Fruit fly (Drosophila melanogaster) whole organism, wandering third instar larva: ENCODE results near the gene mRpS23.

Experiments used
- Dif ChIP-seq: fragments of 200-275, 200-300 bp; sonication (Bioruptor generic); optimal IDR thresholded peaks from 2 replicates; lab custom pipeline; 2018; ENCODE audit warnings: missing biosample characterization, missing genetic modification characterization; ENCODE audit not compliant: partially characterized antibody
- Hnf4 ChIP-seq: fragments of 200-800 bp; sonication (Bioruptor generic); optimal IDR thresholded peaks from 2 replicates; lab custom pipeline; 2016; ENCODE audit warnings: missing biosample characterization, mild to moderate bottlenecking, missing genetic modification characterization
- Hr78 ChIP-seq: fragments of >200 bp; optimal IDR thresholded peaks from 2 replicates; lab custom pipeline; 2017; ENCODE audit warnings: missing biosample characterization, missing genetic modification characterization
- Hr83 ChIP-seq: fragments of 200-300 bp; sonication (Bioruptor generic); optimal IDR thresholded peaks from 2 replicates; lab custom pipeline; 2016; ENCODE audit warnings: missing biosample characterization, mild to moderate bottlenecking, missing genetic modification characterization, moderate library complexity; ENCODE audit not compliant: poor library complexity, severe bottlenecking
- Mio ChIP-seq: sonication (Bioruptor generic); optimal IDR thresholded peaks from 2 replicates; lab custom pipeline; 2016; ENCODE audit warnings: missing biosample characterization, missing genetic modification characterization
- N ChIP-seq: fragments of >200 bp; optimal IDR thresholded peaks from 2 replicates; lab custom pipeline; 2018; ENCODE audit warnings: missing biosample characterization, missing external identifiers, missing genetic modification characterization
- Rel ChIP-seq, 2 experiments: fragments of 200-800 bp; sonication (Bioruptor generic) in 1 of 2; optimal IDR thresholded peaks; 2 replicates in 1 of 2; 3 replicates in 1 of 2; lab custom pipeline; 2016 to 2019; ENCODE audit warnings: mild to moderate bottlenecking in 2 of 2, missing biosample characterization in 2 of 2, missing genetic modification characterization in 2 of 2, moderate library complexity in 1 of 2
- Sp1 ChIP-seq: fragments of 200-800 bp; sonication (Bioruptor generic); optimal IDR thresholded peaks from 3 replicates; lab custom pipeline; 2019; ENCODE audit warnings: missing biosample characterization, mild to moderate bottlenecking, missing genetic modification characterization, moderate library complexity
- br ChIP-seq: fragments of 200-800 bp; sonication (Bioruptor generic); optimal IDR thresholded peaks from 2 replicates; lab custom pipeline; 2016; ENCODE audit warnings: missing biosample characterization, missing genetic modification characterization
- dmrt93B ChIP-seq: fragments of 200-800 bp; sonication (Bioruptor generic); optimal IDR thresholded peaks from 2 replicates; lab custom pipeline; 2018; ENCODE audit warnings: missing biosample characterization, mild to moderate bottlenecking, missing genetic modification characterization
- dsf ChIP-seq: sonication (Bioruptor generic); optimal IDR thresholded peaks from 2 replicates; lab custom pipeline; 2016; ENCODE audit warnings: missing biosample characterization, missing genetic modification characterization, borderline replicate concordance
- ey ChIP-seq: fragments of 200-800 bp; sonication (Bioruptor generic); optimal IDR thresholded peaks from 2 replicates; lab custom pipeline; 2016; ENCODE audit warnings: missing biosample characterization, missing genetic modification characterization
- foxo ChIP-seq, 2 experiments: fragments of 200-800 bp; sonication (Bioruptor generic); optimal IDR thresholded peaks; 2 replicates in 1 of 2; 3 replicates in 1 of 2; lab custom pipeline; 2016 to 2017; ENCODE audit warnings: missing biosample characterization in 2 of 2, missing genetic modification characterization in 2 of 2
- fru ChIP-seq: fragments of 200-800 bp; sonication (Bioruptor generic); optimal IDR thresholded peaks from 3 replicates; lab custom pipeline; 2016; ENCODE audit warnings: missing biosample characterization, mild to moderate bottlenecking, missing genetic modification characterization
- h ChIP-seq: fragments of 200-800 bp; sonication (Bioruptor generic); optimal IDR thresholded peaks from 3 replicates; lab custom pipeline; 2016; ENCODE audit warnings: missing biosample characterization, mild to moderate bottlenecking, missing genetic modification characterization
- jim ChIP-seq: fragments of 175-275, 200-325 bp; sonication (Bioruptor generic); optimal IDR thresholded peaks from 2 replicates; lab custom pipeline; 2016; ENCODE audit warnings: missing biosample characterization, mild to moderate bottlenecking, missing genetic modification characterization
- lola ChIP-seq: fragments of >200 bp; optimal IDR thresholded peaks from 2 replicates; lab custom pipeline; 2017; ENCODE audit warnings: missing biosample characterization, missing genetic modification characterization
- pan ChIP-seq: fragments of >200 bp; optimal IDR thresholded peaks from 2 replicates; lab custom pipeline; 2017
- psq ChIP-seq: fragments of 200-800 bp; sonication (Bioruptor generic); optimal IDR thresholded peaks from 3 replicates; lab custom pipeline; 2017; ENCODE audit warnings: missing biosample characterization, mild to moderate bottlenecking, missing genetic modification characterization, moderate library complexity
- rgr ChIP-seq: fragments of 200-800 bp; sonication (Bioruptor generic); optimal IDR thresholded peaks from 3 replicates; lab custom pipeline; 2016; ENCODE audit warnings: missing biosample characterization, mild to moderate bottlenecking, missing genetic modification characterization
- sage ChIP-seq: fragments of 200-800 bp; sonication (Bioruptor generic); optimal IDR thresholded peaks from 2 replicates; lab custom pipeline; 2016; ENCODE audit warnings: missing biosample characterization, mild to moderate bottlenecking, missing genetic modification characterization
- sv ChIP-seq: fragments of 200-800 bp; sonication (Bioruptor generic); optimal IDR thresholded peaks from 3 replicates; lab custom pipeline; 2016; ENCODE audit warnings: missing biosample characterization, missing genetic modification characterization
- usp ChIP-seq: fragments of >200 bp; optimal IDR thresholded peaks from 2 replicates; lab custom pipeline; 2017; ENCODE audit warnings: missing biosample characterization, missing genetic modification characterization
- woc ChIP-seq: sonication (Bioruptor generic); optimal IDR thresholded peaks from 2 replicates; lab custom pipeline; 2016; ENCODE audit warnings: missing biosample characterization, mild to moderate bottlenecking, missing genetic modification characterization

mRpS23 gene

DNA sequence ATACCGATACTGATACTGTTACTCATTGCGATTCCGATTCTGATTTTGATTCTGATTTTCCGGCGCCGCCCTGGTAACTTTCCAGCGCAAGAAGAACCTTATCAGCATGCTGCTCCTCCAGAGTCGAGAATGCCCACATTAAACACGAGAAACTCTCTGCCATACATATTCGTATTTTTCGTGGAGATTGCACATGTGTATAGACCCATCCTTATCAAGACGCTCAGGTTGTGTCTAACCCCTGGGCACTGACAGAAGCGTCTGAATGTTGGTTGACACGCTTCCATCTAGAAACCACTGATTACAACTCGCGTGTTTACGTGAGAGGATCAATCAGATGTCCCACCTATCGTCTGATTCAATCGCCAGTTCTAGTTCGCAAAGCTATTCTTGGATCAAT lies 29.7 kb downstream of the mRpS23 start:
- TF ChIP-seq sv (GFP tag; lab: Kevin White, UChicago) (no peak), Hr83 (GFP tag; lab: Kevin White, UChicago) (no peak), sage (no peak), h (GFP tag; lab: Kevin White, UChicago) (no peak), N (GFP tag; lab: Kevin White, UChicago) (no peak), ey (GFP tag; lab: Kevin White, UChicago) (no peak)

DNA sequence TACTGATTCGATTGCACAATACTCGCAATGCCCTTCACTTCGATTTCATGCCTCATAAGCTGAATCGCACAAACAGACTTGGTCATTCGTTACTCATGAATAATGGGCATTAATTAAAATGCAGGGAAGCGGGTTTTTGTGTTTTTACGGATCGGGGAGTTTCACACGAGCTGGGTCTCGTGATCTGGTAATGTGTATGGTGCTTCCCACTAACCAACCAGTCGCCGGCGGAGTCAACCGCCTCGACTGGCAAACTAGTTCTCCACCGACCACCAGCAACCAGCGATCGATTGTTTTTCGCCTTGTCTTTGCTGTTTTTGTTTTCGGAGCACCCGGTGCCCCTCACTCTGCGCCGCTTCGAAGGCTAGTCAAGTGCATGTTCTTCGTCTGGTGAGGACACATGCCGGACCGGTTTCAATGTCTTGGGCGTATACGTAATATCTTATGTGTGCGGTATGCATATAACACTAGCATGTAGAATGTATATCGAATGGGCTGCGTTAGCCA lies 30.3 kb downstream of the mRpS23 start:
- TF ChIP-seq pan (lab: Kevin White, UChicago) (no peak), Hnf4 (no peak), Sp1 (GFP tag; lab: Kevin White, UChicago) (no peak), Rel (GFP tag; optimal IDR thresholded peaks at IDR 0.05; lab: Kevin White, UChicago) (no peak), Rel (tag; optimal IDR thresholded peaks at IDR 0.05; lab: Kevin White, UChicago) (peak; percentile 8), dmrt93B (GFP tag; lab: Kevin White, UChicago) (no peak), Dif (GFP tag; lab: Kevin White, UChicago) (peak; percentile 4), Hr83 (GFP tag; lab: Kevin White, UChicago) (peak; percentile 10)

DNA sequence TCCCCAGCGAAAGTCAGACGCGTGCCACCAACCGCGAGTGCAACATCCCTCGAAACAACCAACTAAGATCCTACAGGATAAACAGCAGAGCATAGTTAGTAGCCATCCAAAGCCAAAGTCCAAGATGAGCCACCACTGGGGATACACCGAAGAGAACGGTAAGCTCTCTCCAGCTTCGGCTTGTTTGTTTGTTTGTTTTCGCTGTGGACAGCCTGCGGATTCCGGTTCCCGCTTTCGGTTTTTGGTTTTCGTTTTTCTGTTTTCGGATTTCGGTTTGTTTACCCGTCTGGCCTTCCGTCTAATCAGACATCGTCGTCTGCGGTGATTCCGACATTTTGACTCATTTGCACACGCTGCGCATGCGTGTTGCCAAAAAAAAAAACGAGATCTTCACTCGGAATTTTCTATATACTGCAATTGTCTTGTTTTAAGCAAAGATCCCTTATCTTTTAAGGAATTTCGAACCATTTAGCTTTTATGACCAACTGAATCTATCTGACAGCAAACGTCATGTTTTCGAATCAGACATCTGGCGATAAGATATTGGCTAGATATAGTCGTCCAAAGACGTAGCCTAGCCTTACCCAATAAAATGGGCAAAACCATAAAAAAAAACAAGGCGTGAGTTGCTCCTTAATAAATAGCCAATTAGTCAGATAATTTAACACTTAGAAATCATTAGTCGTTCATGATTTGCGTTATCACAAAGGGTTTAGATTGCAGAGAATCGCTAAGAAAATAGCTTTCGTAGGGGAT lies 30.9 kb downstream of the mRpS23 start:
- no peak for TF ChIP-seq Rel (GFP tag; optimal IDR thresholded peaks at IDR 0.05; lab: Kevin White, UChicago)
- TF ChIP-seq Rel (tag; optimal IDR thresholded peaks at IDR 0.05; lab: Kevin White, UChicago), result peak; percentile 52
- TF ChIP-seq br, result peak; percentile 44
- TF ChIP-seq foxo (GFP tag; optimal IDR thresholded peaks at IDR 0.05; lab: Kevin White, UChicago), result peak in 1 of 2 experiments; percentile 4
- TF ChIP-seq woc (GFP tag; lab: Kevin White, UChicago), result no peak
- TF ChIP-seq dmrt93B (GFP tag; lab: Kevin White, UChicago), result no peak
- TF ChIP-seq, all 38 proteins: peak for 3

DNA sequence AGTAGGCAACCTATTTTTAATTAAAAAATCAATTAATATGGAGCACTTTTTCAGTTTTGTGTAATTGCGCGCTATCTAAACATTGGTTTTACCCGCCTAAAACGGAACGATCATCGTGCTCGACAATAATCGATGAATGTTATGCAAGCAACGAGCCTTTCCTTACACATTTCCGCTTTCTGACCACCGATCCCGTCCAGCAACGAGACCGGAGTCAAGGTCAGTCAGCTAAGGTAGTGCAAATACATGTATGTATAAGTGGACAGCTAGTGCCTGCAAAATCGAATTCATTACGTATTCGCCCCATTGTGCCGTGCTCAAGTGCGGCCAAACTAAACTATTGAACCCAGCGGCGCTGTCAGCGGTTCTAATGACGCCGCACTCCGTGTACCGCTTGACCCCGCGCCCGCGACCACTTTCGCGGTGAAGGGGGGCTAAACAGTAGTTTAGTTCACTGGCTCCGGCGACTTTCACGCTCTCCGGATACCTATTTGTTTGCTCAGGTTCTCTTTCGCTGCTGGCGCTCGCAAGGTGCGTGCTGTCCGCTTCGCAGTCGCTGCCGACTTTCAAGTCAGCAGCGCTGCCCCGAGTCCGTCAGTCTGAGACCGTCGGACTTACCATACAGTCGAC lies 31.7 kb downstream of the mRpS23 start, which contains the start of gene CAH1:
Gene CAH1 (plus strand): TSS at position 595 of the 630 bp plus-strand sequence.
- TF ChIP-seq Dif (GFP tag; lab: Kevin White, UChicago) (no peak), rgr (GFP tag; lab: Kevin White, UChicago) (no peak), fru (GFP tag; lab: Kevin White, UChicago) (no peak), usp (GFP tag; lab: Kevin White, UChicago) (no peak)

DNA sequence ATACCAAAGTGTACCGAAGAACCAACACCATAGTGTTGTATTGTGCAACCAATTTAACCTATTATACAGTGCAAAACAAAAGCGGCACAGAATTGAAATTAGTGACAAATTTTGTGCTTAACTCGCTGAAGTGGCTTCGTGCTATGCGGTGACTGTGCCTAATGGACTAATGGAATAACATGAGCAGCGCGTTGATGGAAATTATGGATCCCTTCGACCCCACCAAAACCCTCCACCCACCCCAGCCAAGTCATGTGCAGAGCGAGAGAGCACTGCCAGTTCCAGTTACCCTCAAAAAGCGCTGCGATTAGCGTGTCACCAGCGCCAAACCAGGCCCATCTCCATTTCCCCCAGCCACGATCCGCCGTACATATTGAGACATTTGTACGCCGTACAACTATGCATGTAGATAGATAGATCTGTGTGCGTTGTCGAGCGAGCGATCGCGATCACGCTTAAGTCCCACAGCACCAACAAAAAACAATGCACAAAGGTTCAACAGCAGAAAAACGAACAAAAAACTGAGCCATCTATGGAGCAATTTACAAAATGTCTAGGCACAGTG lies 32.7 kb downstream of the mRpS23 start:
- TF ChIP-seq psq (GFP tag; lab: Kevin White, UChicago) (no peak), jim (GFP tag; lab: Kevin White, UChicago) (no peak), usp (GFP tag; lab: Kevin White, UChicago) (no peak), Mio (GFP tag; lab: Kevin White, UChicago) (no peak)
- TF ChIP-seq, all 38 proteins: peak for 0

DNA sequence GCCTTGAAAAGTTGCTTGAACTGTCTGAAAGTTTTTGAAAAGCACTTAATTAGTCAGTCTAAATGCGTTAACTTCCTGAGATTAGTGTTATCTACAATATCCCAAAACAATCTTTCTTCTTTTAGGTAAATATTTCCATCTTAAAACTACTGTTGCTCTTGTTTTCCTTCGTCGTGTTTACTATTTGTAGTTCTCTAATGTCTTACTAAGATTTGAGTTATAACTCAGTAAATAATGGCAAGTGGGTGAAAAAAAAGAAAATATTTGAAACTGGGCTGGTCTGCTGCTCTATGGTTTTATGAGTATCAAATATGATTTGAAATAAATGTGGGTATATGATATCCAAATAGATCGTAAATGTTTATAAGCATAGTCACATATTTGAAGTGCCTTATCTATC lies 33.7 kb downstream of the mRpS23 start:
- TF ChIP-seq lola (GFP tag; lab: Kevin White, UChicago) (no peak), dsf (GFP tag; lab: Kevin White, UChicago) (no peak)

DNA sequence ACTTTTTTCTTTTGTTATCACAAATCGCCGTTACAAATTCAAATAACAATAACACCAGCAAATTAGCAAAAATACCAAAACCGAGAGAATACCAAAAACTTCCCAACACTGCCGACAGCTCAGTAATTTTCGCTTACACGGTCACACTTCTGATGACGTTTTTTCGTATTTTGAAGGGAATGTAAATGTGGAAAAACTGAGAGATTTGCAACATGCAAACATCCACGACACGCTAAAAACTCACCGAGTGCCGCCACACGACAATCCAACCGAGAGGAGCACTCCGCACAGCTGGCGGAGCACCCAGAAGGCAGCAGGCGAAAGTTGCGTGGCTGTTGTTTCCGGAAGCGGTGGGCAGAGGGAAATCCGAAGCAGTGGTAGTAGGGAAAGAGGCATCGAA lies 41.5 kb downstream of the mRpS23 start, which contains the start of gene Sec71:
Gene Sec71 (plus strand): TSS at position 117 of the 400 bp plus-strand sequence.
- no peak for TF ChIP-seq Rel (GFP tag; optimal IDR thresholded peaks at IDR 0.05; lab: Kevin White, UChicago)
- TF ChIP-seq Rel (tag; optimal IDR thresholded peaks at IDR 0.05; lab: Kevin White, UChicago), result peak; percentile 47
- TF ChIP-seq h (GFP tag; lab: Kevin White, UChicago), result no peak
- no peak for TF ChIP-seq Hr78 (GFP tag; lab: Kevin White, UChicago)
- no peak for TF ChIP-seq jim (GFP tag; lab: Kevin White, UChicago)
